Worm (Caenorhabditis elegans): ENCODE results near the gene ZK1058.9.

ZK1058.9 gene

ce11 chrIII:3927450-3927849 lies 1.4 kb upstream of the ZK1058.9 start:
- peak; percentile 49 for TF ChIP-seq hlh-1 (tag; optimal IDR thresholded peaks at IDR 0.05)
- peak; percentile 93 for TF ChIP-seq unc-120 (tag; optimal IDR thresholded peaks at IDR 0.05; ENCODE audit: poor library complexity, severe bottlenecking)
- peak; percentile 48 for TF ChIP-seq unc-62 (GFP tag; optimal IDR thresholded peaks at IDR 0.05)
- no peak for TF ChIP-seq mls-2 (tag; optimal IDR thresholded peaks at IDR 0.05)
- no peak for TF ChIP-seq nhr-28 (tag; optimal IDR thresholded peaks at IDR 0.05)
- TF ChIP-seq blmp-1 (tag; optimal IDR thresholded peaks at IDR 0.05) = no peak
- no peak for TF ChIP-seq sem-2 (GFP tag; optimal IDR thresholded peaks at IDR 0.05)

- TF ChIP-seq nhr-12 (tag; optimal IDR thresholded peaks at IDR 0.05) (no peak), ham-2 (GFP tag; optimal IDR thresholded peaks at IDR 0.05) (no peak), nhr-237 (tag; optimal IDR thresholded peaks at IDR 0.05) (no peak), elt-3 (tag; optimal IDR thresholded peaks at IDR 0.05) (no peak), lin-13 (tag; optimal IDR thresholded peaks at IDR 0.05) (no peak), tbx-8 (GFP tag; optimal IDR thresholded peaks at IDR 0.05) (no peak), snpc-4 (tag; optimal IDR thresholded peaks at IDR 0.05) (no peak), flh-1 (GFP tag; optimal IDR thresholded peaks at IDR 0.05) (no peak), drap-1 (GFP tag; optimal IDR thresholded peaks at IDR 0.05) (no peak), cnd-1 (tag; optimal IDR thresholded peaks at IDR 0.05) (no peak), ces-1 (GFP tag; optimal IDR thresholded peaks at IDR 0.05) (no peak), unc-120 (tag; optimal IDR thresholded peaks at IDR 0.05; ENCODE audit: poor library complexity, severe bottlenecking) (no peak), nhr-28 (tag; optimal IDR thresholded peaks at IDR 0.05) (no peak), unc-39 (tag; optimal IDR thresholded peaks at IDR 0.05) (no peak)
Measured at ce11 chrIII:3926801-3927200, 785 bp upstream of the ZK1058.9 start.

ce11 chrIII:3921646-3922328 lies 4.2 kb downstream of the ZK1058.9 start, which contains the start of the genes metl-6 and nit-1:
Gene metl-6 (minus strand): TSS chrIII:3921711.
Gene nit-1 (plus strand): TSS chrIII:3922207.
- TF ChIP-seq bed-3 (GFP tag; optimal IDR thresholded peaks at IDR 0.05) = no peak

- TF ChIP-seq ces-1 (GFP tag; optimal IDR thresholded peaks at IDR 0.05) (peak; percentile 8), nhr-76 (tag; optimal IDR thresholded peaks at IDR 0.05) (no peak), mep-1 (tag; optimal IDR thresholded peaks at IDR 0.05) (no peak), unc-39 (tag; optimal IDR thresholded peaks at IDR 0.05) (no peak), snpc-4 (tag; optimal IDR thresholded peaks at IDR 0.05) (no peak)
Measured at ce11 chrIII:3918569-3918968, 7.4 kb downstream of the ZK1058.9 start, which contains the start of gene ZK1058.3. Gene ZK1058.3 (plus strand): TSS chrIII:3918869.

- TF ChIP-seq cnd-1 (tag; optimal IDR thresholded peaks at IDR 0.05) = peak; percentile 85
- peak; percentile 84 for TF ChIP-seq nhr-76 (tag; optimal IDR thresholded peaks at IDR 0.05)
- peak; percentile 44 for TF ChIP-seq unc-39 (tag; optimal IDR thresholded peaks at IDR 0.05)
- no peak for TF ChIP-seq nhr-2 (tag; optimal IDR thresholded peaks at IDR 0.05)
- peak; percentile 84 for TF ChIP-seq hlh-1 (tag; optimal IDR thresholded peaks at IDR 0.05)
- TF ChIP-seq lin-13 (tag; optimal IDR thresholded peaks at IDR 0.05) = peak; percentile 62
- peak; percentile 62 for TF ChIP-seq blmp-1 (tag; optimal IDR thresholded peaks at IDR 0.05)
- no peak for TF ChIP-seq nhr-12 (tag; optimal IDR thresholded peaks at IDR 0.05)
- TF ChIP-seq ham-2 (GFP tag; optimal IDR thresholded peaks at IDR 0.05) = peak; percentile 71
- TF ChIP-seq unc-62 (GFP tag; optimal IDR thresholded peaks at IDR 0.05) = no peak
- peak; percentile 72 for TF ChIP-seq nhr-237 (tag; optimal IDR thresholded peaks at IDR 0.05)
- TF ChIP-seq mep-1 (tag; optimal IDR thresholded peaks at IDR 0.05) = peak; percentile 55
- peak; percentile 94 for TF ChIP-seq sptf-1 (tag; optimal IDR thresholded peaks at IDR 0.05)
- TF ChIP-seq zip-8 (tag; optimal IDR thresholded peaks at IDR 0.05) = no peak
- TF ChIP-seq lsy-2 (tag; optimal IDR thresholded peaks at IDR 0.05) = peak; percentile 65
- peak; percentile 68 for TF ChIP-seq mab-5 (tag; optimal IDR thresholded peaks at IDR 0.05)
- TF ChIP-seq elt-1 (tag; optimal IDR thresholded peaks at IDR 0.05; ENCODE audit: borderline replicate concordance, insufficient read depth) = peak; percentile 27
- peak; percentile 64 for TF ChIP-seq sem-2 (GFP tag; optimal IDR thresholded peaks at IDR 0.05)
- peak; percentile 71 for TF ChIP-seq pha-4 (tag; optimal IDR thresholded peaks at IDR 0.05)
- peak; percentile 90 for TF ChIP-seq ztf-11 (tag; optimal IDR thresholded peaks at IDR 0.05)
- TF ChIP-seq flh-1 (GFP tag; optimal IDR thresholded peaks at IDR 0.05) = peak; percentile 70
- TF ChIP-seq ceh-39 (tag; optimal IDR thresholded peaks at IDR 0.05) = peak; percentile 42
- TF ChIP-seq ceh-83 (GFP tag; optimal IDR thresholded peaks at IDR 0.05) = peak; percentile 74
- TF ChIP-seq nhr-28 (tag; optimal IDR thresholded peaks at IDR 0.05) = peak; percentile 41
- peak; percentile 83 for TF ChIP-seq M03D4.4 (tag; optimal IDR thresholded peaks at IDR 0.05)
- peak; percentile 93 for TF ChIP-seq mls-2 (tag; optimal IDR thresholded peaks at IDR 0.05)
- TF ChIP-seq tbx-8 (GFP tag; optimal IDR thresholded peaks at IDR 0.05) = peak; percentile 63
- TF ChIP-seq unc-120 (tag; optimal IDR thresholded peaks at IDR 0.05; ENCODE audit: poor library complexity, severe bottlenecking) = peak; percentile 61
- peak; percentile 44 for TF ChIP-seq ces-1 (GFP tag; optimal IDR thresholded peaks at IDR 0.05)
- peak; percentile 71 for TF ChIP-seq lin-32 (GFP tag; optimal IDR thresholded peaks at IDR 0.05)
- peak; percentile 48 for TF ChIP-seq bed-3 (GFP tag; optimal IDR thresholded peaks at IDR 0.05)
- TF ChIP-seq snpc-4 (tag; optimal IDR thresholded peaks at IDR 0.05) = no peak
- peak; percentile 89 for TF ChIP-seq drap-1 (GFP tag; optimal IDR thresholded peaks at IDR 0.05)
- TF ChIP-seq elt-3 (tag; optimal IDR thresholded peaks at IDR 0.05) = peak; percentile 62
- TF ChIP-seq ceh-43 (GFP tag; optimal IDR thresholded peaks at IDR 0.05) = peak; percentile 83
Measured at ce11 chrIII:3916624-3917023, 9.4 kb downstream of the ZK1058.9 start, which contains the start of gene ccdc-47. Gene ccdc-47 (plus strand): TSS chrIII:3916967.
